Fruit fly (Drosophila melanogaster): ENCODE measurements around the gene MICU1.
A peak's percentile ranks its signal among the peaks of the same experiment; 100 is the strongest.

The MICU1 gene

DNA sequence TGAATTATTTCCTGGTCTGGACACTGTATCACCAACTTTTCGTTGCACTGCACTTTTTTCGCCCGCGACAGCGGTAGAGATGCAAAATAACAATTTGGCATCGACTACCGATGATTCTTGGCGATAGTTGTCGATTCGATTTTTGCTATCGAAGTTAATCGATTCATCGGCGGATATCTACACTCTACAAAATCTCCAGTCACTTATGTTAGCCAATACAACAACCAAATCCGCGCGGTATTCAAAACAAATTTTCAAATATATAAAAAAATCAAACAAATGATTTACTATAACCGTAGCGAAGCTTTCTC, 22.1 kb downstream of the MICU1 start, which contains the start of gene CG4502 (continued):
- no peak for TF ChIP-seq bowl (GFP tag; IDR thresholded peaks at IDR 0.05)
- peak; percentile 61 for TF ChIP-seq sens (GFP tag)
- TF ChIP-seq pum (GFP tag; optimal IDR thresholded peaks at IDR 0.05) = no peak
- no peak for TF ChIP-seq E2f1 (GFP tag; IDR thresholded peaks at IDR 0.05)
- TF ChIP-seq Dip2 (GFP tag; IDR thresholded peaks at IDR 0.05) = no peak
- no peak for TF ChIP-seq CG9876 (GFP tag; optimal IDR thresholded peaks at IDR 0.05)
- TF ChIP-seq Antp (GFP tag; optimal IDR thresholded peaks at IDR 0.05) = peak; percentile 38
- no peak for TF ChIP-seq CG31224 (GFP tag; IDR thresholded peaks at IDR 0.05)
- TF ChIP-seq CG10321 (GFP tag; IDR thresholded peaks at IDR 0.05) = peak; percentile 34; the same call in 1 of the 2 replicates
- TF ChIP-seq row (GFP tag; IDR thresholded peaks at IDR 0.05) = peak; percentile 63
- TF ChIP-seq bcd (GFP tag; optimal IDR thresholded peaks at IDR 0.05) = peak; percentile 33
- peak; percentile 12 for TF ChIP-seq Camta (GFP tag; optimal IDR thresholded peaks at IDR 0.05)
- no peak for TF ChIP-seq otp (GFP tag; IDR thresholded peaks at IDR 0.05)
- TF ChIP-seq lbe (GFP tag; optimal IDR thresholded peaks at IDR 0.05) = peak; percentile 30
- no peak for TF ChIP-seq CG7556 (GFP tag; optimal IDR thresholded peaks at IDR 0.05)
- no peak for TF ChIP-seq CG3065 (GFP tag; optimal IDR thresholded peaks at IDR 0.05)
- peak; percentile 40 for TF ChIP-seq Xbp1 (GFP tag; optimal IDR thresholded peaks at IDR 0.05)
- TF ChIP-seq nmo (GFP tag; optimal IDR thresholded peaks at IDR 0.05) = peak; percentile 68
- TF ChIP-seq HLH4C (GFP tag; IDR thresholded peaks at IDR 0.05; ENCODE audit: partially characterized antibody) = peak; percentile 99
- TF ChIP-seq Mes4 (GFP tag; optimal IDR thresholded peaks at IDR 0.05) = no peak
- no peak for TF ChIP-seq fd96Cb (tag; optimal IDR thresholded peaks at IDR 0.05)
- peak; percentile 75 for TF ChIP-seq Dbx (GFP tag; IDR thresholded peaks at IDR 0.05)
- TF ChIP-seq lov (optimal IDR thresholded peaks at IDR 0.05) = no peak
- no peak for TF ChIP-seq lov (GFP tag; IDR thresholded peaks at IDR 0.05)
- TF ChIP-seq CG11695 (GFP tag; IDR thresholded peaks at IDR 0.05) = no peak
- TF ChIP-seq gro (GFP tag; optimal IDR thresholded peaks at IDR 0.05) = peak; percentile 45
- no peak for TF ChIP-seq az2 (GFP tag; optimal IDR thresholded peaks at IDR 0.05)
- TF ChIP-seq Ada2b (GFP tag; IDR thresholded peaks at IDR 0.05) = no peak
- peak; percentile 14 for TF ChIP-seq CG9817 (tag; optimal IDR thresholded peaks at IDR 0.05)
- TF ChIP-seq CG17612 (GFP tag; IDR thresholded peaks at IDR 0.05) = no peak
- no peak; the same call in 1 of the 2 replicates for TF ChIP-seq CG8765 (GFP tag; IDR thresholded peaks at IDR 0.05)
- TF ChIP-seq Neu2 (GFP tag; optimal IDR thresholded peaks at IDR 0.05; ENCODE audit: borderline replicate concordance) = no peak
- TF ChIP-seq BtbVII (GFP tag; optimal IDR thresholded peaks at IDR 0.05) = no peak
- TF ChIP-seq caup (GFP tag; optimal IDR thresholded peaks at IDR 0.05; ENCODE audit: severe bottlenecking) = peak; percentile 9
- no peak for TF ChIP-seq Rx (GFP tag; IDR thresholded peaks at IDR 0.05)
- no peak for TF ChIP-seq CG33557 (GFP tag; optimal IDR thresholded peaks at IDR 0.05)
- TF ChIP-seq CG12659 (GFP tag; optimal IDR thresholded peaks at IDR 0.05) = peak; percentile 77
- peak; percentile 81 for TF ChIP-seq CG1603 (tag; optimal IDR thresholded peaks at IDR 0.05)
- TF ChIP-seq slbo (GFP tag; IDR thresholded peaks at IDR 0.05) = peak; percentile 57
- peak; percentile 77 for TF ChIP-seq sob (GFP tag; IDR thresholded peaks at IDR 0.05)
- no peak for TF ChIP-seq CG7357 (GFP tag; IDR thresholded peaks at IDR 0.05)
- no peak for TF ChIP-seq NK7.1 (GFP tag; optimal IDR thresholded peaks at IDR 0.05)
- peak; percentile 6 for TF ChIP-seq Deaf1 (tag; optimal IDR thresholded peaks at IDR 0.05)
- peak; percentile 30 for TF ChIP-seq CG10147 (GFP tag; optimal IDR thresholded peaks at IDR 0.05)
- TF ChIP-seq CG2889 (GFP tag; IDR thresholded peaks at IDR 0.05) = no peak
- no peak for TF ChIP-seq CG18011 (GFP tag; optimal IDR thresholded peaks at IDR 0.05)
- TF ChIP-seq danr (GFP tag; IDR thresholded peaks at IDR 0.05) = no peak
- no peak for TF ChIP-seq CG11723 (GFP tag; optimal IDR thresholded peaks at IDR 0.05)
- no peak for TF ChIP-seq YL-1 (GFP tag; optimal IDR thresholded peaks at IDR 0.05)
- TF ChIP-seq CG6854 (GFP tag; optimal IDR thresholded peaks at IDR 0.05) = no peak
- TF ChIP-seq CG10654 (GFP tag; optimal IDR thresholded peaks at IDR 0.05) = no peak
- no peak for TF ChIP-seq CG6689 (GFP tag; IDR thresholded peaks at IDR 0.05)
- no peak for TF ChIP-seq fd64A (GFP tag; optimal IDR thresholded peaks at IDR 0.05)
- no peak for TF ChIP-seq Ets65A (GFP tag)
